Worm (Caenorhabditis elegans) whole organism, L4 larva: ENCODE data around the gene sri-37.

ENCODE experiments used
- Y75B8A.6 ChIP-seq: fragments of 200-800 bp; sonication (Bioruptor generic); IDR thresholded peaks from 2 replicates; pipeline ENCODE4 v1.3.6; 2022; ENCODE audit warnings: missing genetic modification reagents, missing genetic modification characterization, missing compliant biosample characterization
- ama-1 ChIP-seq: fragments of 150-350 bp; optimal IDR thresholded peaks from 2 replicates; lab custom pipeline; 2014; ENCODE audit warnings: inconsistent platforms, mixed read lengths
- daf-12 ChIP-seq: fragments of 150-350 bp; optimal IDR thresholded peaks from 2 replicates; lab custom pipeline; 2014; ENCODE audit warnings: missing biosample characterization, missing genetic modification reagents, missing genetic modification characterization
- dpl-1 ChIP-seq: fragments of 150-350 bp; optimal IDR thresholded peaks from 2 replicates; lab custom pipeline; 2014; ENCODE audit warnings: missing biosample characterization, missing genetic modification reagents, missing genetic modification characterization
- fkh-10 ChIP-seq: fragments of 150-350 bp; optimal IDR thresholded peaks from 2 replicates; lab custom pipeline; 2014; ENCODE audit warnings: missing biosample characterization, missing genetic modification reagents, missing genetic modification characterization
- fos-1 ChIP-seq: fragments of 150-350 bp; optimal IDR thresholded peaks from 2 replicates; lab custom pipeline; 2014; ENCODE audit warnings: missing biosample characterization, missing genetic modification characterization
- lin-13 ChIP-seq: fragments of 150-350 bp; optimal IDR thresholded peaks from 2 replicates; lab custom pipeline; 2014; ENCODE audit warnings: missing biosample characterization, missing genetic modification reagents, missing genetic modification characterization
- lin-15B ChIP-seq: fragments of 150-350 bp; sonication (generic microtip); optimal IDR thresholded peaks from 3 replicates; lab custom pipeline; 2014; ENCODE audit warnings: missing biosample characterization, missing genetic modification characterization
- mdt-29 ChIP-seq: fragments of 200-800 bp; sonication (Bioruptor generic); IDR thresholded peaks from 2 replicates; pipeline ENCODE4 v1.3.6; 2022; ENCODE audit warnings: missing genetic modification reagents, missing genetic modification characterization, missing compliant biosample characterization
- unc-130 ChIP-seq: sonication (generic microtip); optimal IDR thresholded peaks from 2 replicates; lab custom pipeline; 2016; ENCODE audit warnings: missing genetic modification reagents, missing genetic modification characterization, missing compliant biosample characterization
- unc-62 ChIP-seq, 3 experiments: fragments of 150-350 bp in 1 of 3; sonication (generic microtip); optimal IDR thresholded peaks in 2 of 3; peaks in 1 of 3; 1 replicate in 1 of 3; 2 replicates in 2 of 3; lab custom pipeline; 2014 to 2017; ENCODE audit warnings: missing biosample characterization in 3 of 3, missing genetic modification characterization in 3 of 3, missing genetic modification reagents in 3 of 3, missing genotype in 1 of 3

DNA sequence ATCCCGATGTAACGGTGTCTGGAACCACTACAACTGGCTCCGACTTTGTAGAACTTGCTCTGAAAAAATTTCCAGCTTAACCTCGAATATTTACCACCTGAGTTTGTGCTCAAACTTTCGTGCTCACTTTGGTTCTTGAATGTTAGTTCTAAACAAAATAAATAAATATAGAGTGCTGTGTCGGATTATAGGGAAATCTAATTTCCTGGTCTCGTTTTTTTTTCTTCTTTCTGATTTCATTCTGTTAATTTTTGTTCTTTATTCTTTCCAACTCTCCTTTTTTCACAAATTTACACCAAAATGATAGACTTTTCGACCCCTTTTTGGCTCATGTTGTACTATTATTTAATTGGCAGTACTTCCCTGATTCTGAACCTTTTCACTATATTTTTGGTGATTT is at the start of gene sri-37:
- TF ChIP-seq unc-62 (GFP tag; optimal IDR thresholded peaks at IDR 0.05 in 1 of 2; lab: Kevin White, UChicago) (no peak), unc-62 (tag; optimal IDR thresholded peaks at IDR 0.05; lab: Kevin White, UChicago) (no peak), ama-1 (lab: Kevin White, UChicago) (no peak), lin-15B (tag; lab: Kevin White, UChicago) (no peak), fkh-10 (GFP tag; lab: Kevin White, UChicago) (no peak), dpl-1 (GFP tag; lab: Kevin White, UChicago) (no peak), fos-1 (no peak), unc-130 (GFP tag; lab: Kevin White, UChicago) (no peak), daf-12 (tag; lab: Kevin White, UChicago) (no peak), mdt-29 (GFP tag; lab: Robert Waterston, UW) (no peak), Y75B8A.6 (GFP tag; lab: Robert Waterston, UW) (no peak), lin-13 (GFP tag; lab: Kevin White, UChicago) (no peak)
